Worm (Caenorhabditis elegans) whole organism, early embryonic: ENCODE measurements around the gene Y49F6B.20.

Experiments used
- ama-1 ChIP-seq: fragments of 150-350 bp; optimal IDR thresholded peaks from 2 replicates; lab custom pipeline; 2014
- ceh-13 ChIP-seq: fragments of 200-800 bp; sonication (Bioruptor generic); optimal IDR thresholded peaks from 2 replicates; lab custom pipeline; 2018; ENCODE audit warnings: mild to moderate bottlenecking, missing genetic modification characterization, missing compliant biosample characterization
- hmbx-1 ChIP-seq: sonication (generic microtip); optimal IDR thresholded peaks from 2 replicates; lab custom pipeline; 2016; ENCODE audit warnings: mild to moderate bottlenecking, missing genetic modification characterization, missing compliant biosample characterization
- hmg-4 ChIP-seq: fragments of 200-800 bp; sonication (Bioruptor generic); optimal IDR thresholded peaks from 2 replicates; lab custom pipeline; 2018; ENCODE audit warnings: mild to moderate bottlenecking, missing genetic modification characterization, missing compliant biosample characterization
- sea-1 ChIP-seq: fragments of 200-800 bp; sonication (Bioruptor generic); conservative IDR thresholded peaks from 2 replicates; pipeline ENCODE4 v1.3.6; 2022; ENCODE audit warnings: missing genetic modification characterization, missing compliant biosample characterization
- tbx-37 ChIP-seq: fragments of 200-800 bp; sonication (Bioruptor generic); conservative IDR thresholded peaks from 2 replicates; pipeline ENCODE4 v1.3.6; 2022; ENCODE audit warnings: missing genetic modification reagents, missing genetic modification characterization, missing compliant biosample characterization

DNA sequence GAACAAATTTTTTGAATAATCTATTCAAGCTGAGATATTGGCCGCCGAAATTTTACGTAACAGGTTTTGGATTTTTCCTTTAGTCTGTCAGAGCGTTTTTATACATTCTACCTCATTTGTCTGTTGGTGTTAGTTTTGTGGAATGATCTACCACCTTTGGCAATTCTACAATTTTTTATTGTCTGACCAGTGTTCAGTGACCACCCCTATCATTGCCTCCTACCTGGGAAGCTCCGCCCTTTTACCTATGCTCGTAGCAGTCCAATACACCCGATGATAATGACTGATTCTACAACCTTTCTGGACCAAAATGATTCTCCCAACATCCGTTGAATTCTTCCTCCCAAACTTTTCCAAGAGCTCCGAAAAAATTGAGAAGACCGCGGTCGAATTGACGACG lies 3.3 kb upstream of the Y49F6B.20 start, which contains the start of gene sdz-32:
- TF ChIP-seq hmg-4 (no peak), ceh-13 (no peak), ama-1 (lab: Kevin White, UChicago) (no peak), tbx-37 (no peak), sea-1 (GFP tag; lab: Robert Waterston, UW) (no peak), hmbx-1 (tag; lab: Kevin White, UChicago) (no peak)
